Fruit fly (Drosophila melanogaster): ENCODE data around the gene Oseg5.

DNA sequence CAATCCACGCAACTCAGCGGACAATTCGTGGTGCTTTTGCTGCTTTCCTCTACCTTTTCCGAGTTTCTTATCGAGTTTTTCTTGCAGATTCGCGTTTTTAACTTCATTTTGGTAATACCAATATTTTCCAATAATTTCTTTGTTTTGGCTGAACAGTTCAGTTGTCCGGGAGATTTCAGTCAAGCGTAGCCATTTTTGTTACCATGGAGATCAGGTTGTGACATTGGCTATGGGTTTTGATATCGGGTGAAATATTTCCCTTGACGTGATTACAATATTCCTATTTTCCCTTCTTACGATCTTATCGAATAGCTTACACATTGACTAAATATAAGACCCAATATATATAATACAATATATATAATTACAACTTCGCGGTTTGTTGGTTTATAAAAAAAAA, at the start of gene Oseg5:
- TF ChIP-seq Met (GFP tag; optimal IDR thresholded peaks at IDR 0.05) (no peak), CG8319 (GFP tag; optimal IDR thresholded peaks at IDR 0.05) (no peak), lz (GFP tag; optimal IDR thresholded peaks at IDR 0.05) (no peak), dsx (GFP tag; optimal IDR thresholded peaks at IDR 0.05; ENCODE audit: poor library complexity, severe bottlenecking) (no peak), Ets21C (GFP tag; optimal IDR thresholded peaks at IDR 0.05) (no peak), OdsH (GFP tag; optimal IDR thresholded peaks at IDR 0.05) (no peak), Sox14 (GFP tag; optimal IDR thresholded peaks at IDR 0.05) (no peak), Blimp-1 (GFP tag; optimal IDR thresholded peaks at IDR 0.05) (no peak), CG34406 (GFP tag; optimal IDR thresholded peaks at IDR 0.05) (no peak), CG6854 (GFP tag; optimal IDR thresholded peaks at IDR 0.05) (no peak), Eip93F (GFP tag; optimal IDR thresholded peaks at IDR 0.05) (no peak), Sox15 (GFP tag; optimal IDR thresholded peaks at IDR 0.05) (no peak), CG8119 (GFP tag; IDR thresholded peaks at IDR 0.05) (no peak), CG6808 (GFP tag; optimal IDR thresholded peaks at IDR 0.05) (no peak)

Data from whole organism, prepupa.